Worm (Caenorhabditis elegans) whole organism, young adult: ENCODE data around the gene F32D8.5.

Experiments
- B0035.1 ChIP-seq: sonication (generic microtip); optimal IDR thresholded peaks from 2 replicates; lab custom pipeline; 2016; ENCODE audit warnings: missing genetic modification characterization, mild to moderate bottlenecking, missing compliant biosample characterization, missing genotype, missing genetic modification reagents
- B0261.1 ChIP-seq: sonication (generic microtip); optimal IDR thresholded peaks from 2 replicates; lab custom pipeline; 2016; ENCODE audit warnings: mild to moderate bottlenecking, missing genetic modification characterization, moderate library complexity, missing compliant biosample characterization
- B0336.3 ChIP-seq: fragments of 200-800 bp; sonication (Bioruptor generic); IDR thresholded peaks from 2 replicates; pipeline ENCODE4 v1.3.6; 2022; ENCODE audit warnings: missing genetic modification characterization, missing compliant biosample characterization
- C17E4.6 ChIP-seq: fragments of 200-800 bp; sonication (Bioruptor generic); IDR thresholded peaks from 2 replicates; pipeline ENCODE4 v1.3.6; 2022; ENCODE audit warnings: missing genetic modification reagents, missing genetic modification characterization, missing compliant biosample characterization
- F22D6.2 ChIP-seq: sonication (generic microtip); optimal IDR thresholded peaks from 2 replicates; lab custom pipeline; 2016; ENCODE audit warnings: mild to moderate bottlenecking, missing genetic modification characterization, missing compliant biosample characterization
- T26A5.8 ChIP-seq: sonication (generic microtip); optimal IDR thresholded peaks from 2 replicates; lab custom pipeline; 2016; ENCODE audit warnings: missing genetic modification characterization, missing compliant biosample characterization
- Y67H2A.10 ChIP-seq: fragments of 200-800 bp; sonication (Bioruptor generic); conservative IDR thresholded peaks from 2 replicates; pipeline ENCODE4 v1.3.6; 2022; ENCODE audit warnings: missing genetic modification reagents, missing genetic modification characterization, missing compliant biosample characterization
- ZK185.1 ChIP-seq: sonication (generic microtip); optimal IDR thresholded peaks from 2 replicates; lab custom pipeline; 2016; ENCODE audit warnings: mild to moderate bottlenecking, missing genetic modification characterization, missing compliant biosample characterization; ENCODE audit not compliant: poor library complexity, severe bottlenecking
- aptf-2 ChIP-seq: fragments of 200-800 bp; sonication (Bioruptor generic); conservative IDR thresholded peaks from 2 replicates; pipeline ENCODE4 v1.3.6; 2022; ENCODE audit warnings: missing genetic modification reagents, missing genetic modification characterization, missing compliant biosample characterization
- atf-7 ChIP-seq: sonication (generic microtip); optimal IDR thresholded peaks from 2 replicates; lab custom pipeline; 2017; ENCODE audit warnings: mild to moderate bottlenecking, missing genetic modification characterization, missing compliant biosample characterization
- attf-3 ChIP-seq: fragments of 200-800 bp; sonication (Bioruptor generic); conservative IDR thresholded peaks from 2 replicates; pipeline ENCODE4 v1.3.6; 2022; ENCODE audit warnings: missing genetic modification reagents, missing genetic modification characterization, missing compliant biosample characterization
- attf-5 ChIP-seq: fragments of 200-800 bp; sonication (Bioruptor generic); optimal IDR thresholded peaks from 2 replicates; lab custom pipeline; 2018; ENCODE audit warnings: mild to moderate bottlenecking, missing genetic modification characterization, missing compliant biosample characterization
- bed-2 ChIP-seq: fragments of 200-800 bp; sonication (Bioruptor generic); IDR thresholded peaks from 2 replicates; pipeline ENCODE4 v1.3.6; 2022; ENCODE audit warnings: missing genetic modification reagents, missing genetic modification characterization, missing compliant biosample characterization
- ceh-91 ChIP-seq: fragments of 200-800 bp; sonication (Bioruptor generic); IDR thresholded peaks from 2 replicates; pipeline ENCODE4 v1.3.6; 2022; ENCODE audit warnings: missing genetic modification reagents, missing genetic modification characterization, missing compliant biosample characterization
- chd-7 ChIP-seq: sonication (generic microtip); optimal IDR thresholded peaks from 2 replicates; lab custom pipeline; 2016; ENCODE audit warnings: mild to moderate bottlenecking, missing genetic modification characterization, moderate library complexity, missing compliant biosample characterization
- dox-1 ChIP-seq: fragments of 200-800 bp; sonication (Bioruptor generic); IDR thresholded peaks from 2 replicates; pipeline ENCODE4 v1.3.6; 2022; ENCODE audit warnings: missing genetic modification reagents, missing genetic modification characterization, missing compliant biosample characterization
- dpff-1 ChIP-seq: sonication (generic microtip); optimal IDR thresholded peaks from 2 replicates; lab custom pipeline; 2017; ENCODE audit warnings: mild to moderate bottlenecking, missing genetic modification characterization, missing compliant biosample characterization
- egl-44 ChIP-seq: fragments of 200-800 bp; sonication (Bioruptor generic); IDR thresholded peaks from 2 replicates; pipeline ENCODE4 v1.3.6; 2022; ENCODE audit warnings: missing genetic modification reagents, missing genetic modification characterization, missing compliant biosample characterization
- gei-17 ChIP-seq: fragments of 200-800 bp; sonication (Bioruptor generic); optimal IDR thresholded peaks from 2 replicates; lab custom pipeline; 2018; ENCODE audit warnings: mild to moderate bottlenecking, missing genetic modification characterization, missing compliant biosample characterization
- hlh-12 ChIP-seq: sonication (generic microtip); optimal IDR thresholded peaks from 2 replicates; lab custom pipeline; 2016; ENCODE audit warnings: missing genetic modification characterization, missing compliant biosample characterization
- let-607 ChIP-seq, 2 experiments: fragments of 200-800 bp in 1 of 2; sonication (Bioruptor generic) in 1 of 2; sonication (generic microtip) in 1 of 2; optimal IDR thresholded peaks; 2 replicates each; lab custom pipeline; 2016 to 2018; ENCODE audit warnings: mild to moderate bottlenecking in 2 of 2, missing compliant biosample characterization in 2 of 2, missing genetic modification characterization in 2 of 2, moderate library complexity in 2 of 2, missing genotype in 1 of 2
- lin-26 ChIP-seq: fragments of 200-800 bp; sonication (Bioruptor generic); IDR thresholded peaks from 2 replicates; pipeline ENCODE4 v1.3.6; 2022; ENCODE audit warnings: missing genetic modification reagents, missing genetic modification characterization, missing compliant biosample characterization
- lin-54 ChIP-seq: fragments of 200-800 bp; sonication (Bioruptor generic); optimal IDR thresholded peaks from 2 replicates; lab custom pipeline; 2018; ENCODE audit warnings: mild to moderate bottlenecking, missing genetic modification characterization, missing compliant biosample characterization
- lsy-27 ChIP-seq: sonication (generic microtip); optimal IDR thresholded peaks from 2 replicates; lab custom pipeline; 2017; ENCODE audit warnings: missing genetic modification characterization, mild to moderate bottlenecking, missing compliant biosample characterization, antibody characterized with exemption, missing genotype, borderline replicate concordance; ENCODE audit not compliant: insufficient read depth
- madf-3 ChIP-seq: fragments of 200-800 bp; sonication (Bioruptor generic); IDR thresholded peaks from 2 replicates; pipeline ENCODE4 v1.3.6; 2022; ENCODE audit warnings: missing genetic modification reagents, missing genetic modification characterization, missing compliant biosample characterization
- mxl-1 ChIP-seq: sonication (generic microtip); optimal IDR thresholded peaks from 2 replicates; lab custom pipeline; 2016; ENCODE audit warnings: missing genetic modification characterization, missing compliant biosample characterization
- nhr-179 ChIP-seq: sonication (generic microtip); optimal IDR thresholded peaks from 2 replicates; lab custom pipeline; 2016; ENCODE audit warnings: mild to moderate bottlenecking, missing genetic modification characterization, missing compliant biosample characterization
- pha-4 ChIP-seq: fragments of 150-350 bp; sonication (generic microtip); optimal IDR thresholded peaks from 2 replicates; lab custom pipeline; 2014; ENCODE audit warnings: missing biosample characterization, missing genetic modification reagents, missing genetic modification characterization
- rec-8 ChIP-seq, 2 experiments: sonication (generic microtip); optimal IDR thresholded peaks; 2 replicates each; lab custom pipeline; 2016; ENCODE audit warnings: mild to moderate bottlenecking in 2 of 2, missing genetic modification characterization in 2 of 2, missing genetic modification reagents in 2 of 2, missing genotype in 2 of 2, missing biosample characterization in 1 of 2, missing compliant biosample characterization in 1 of 2, moderate library complexity in 1 of 2
- sdz-38 ChIP-seq: sonication (generic microtip); optimal IDR thresholded peaks from 2 replicates; lab custom pipeline; 2016; ENCODE audit warnings: missing genotype, missing genetic modification characterization, missing compliant biosample characterization
- snpc-1.3 ChIP-seq: sonication (generic microtip); optimal IDR thresholded peaks from 2 replicates; lab custom pipeline; 2017; ENCODE audit warnings: missing genetic modification characterization, mild to moderate bottlenecking, missing compliant biosample characterization, antibody characterized with exemption, moderate library complexity, missing genotype, missing genetic modification reagents; ENCODE audit not compliant: insufficient read depth
- somi-1 ChIP-seq: fragments of 200-800 bp; sonication (Bioruptor generic); optimal IDR thresholded peaks from 2 replicates; lab custom pipeline; 2018; ENCODE audit warnings: mild to moderate bottlenecking, missing genetic modification characterization, missing compliant biosample characterization
- sptf-2 ChIP-seq: fragments of 200-800 bp; sonication (Bioruptor generic); optimal IDR thresholded peaks from 2 replicates; lab custom pipeline; 2018; ENCODE audit warnings: mild to moderate bottlenecking, missing genetic modification characterization, missing compliant biosample characterization
- tbx-9 ChIP-seq: sonication (generic microtip); optimal IDR thresholded peaks from 2 replicates; lab custom pipeline; 2016; ENCODE audit warnings: borderline replicate concordance, missing genetic modification characterization, inconsistent platforms, missing compliant biosample characterization
- tlf-1 ChIP-seq: fragments of 200-800 bp; sonication (Bioruptor generic); optimal IDR thresholded peaks from 2 replicates; lab custom pipeline; 2018; ENCODE audit warnings: mild to moderate bottlenecking, missing genetic modification characterization, missing compliant biosample characterization
- ztf-25 ChIP-seq: fragments of 200-800 bp; sonication (Bioruptor generic); IDR thresholded peaks from 2 replicates; pipeline ENCODE4 v1.3.6; 2022; ENCODE audit warnings: missing genetic modification reagents, missing genetic modification characterization, missing compliant biosample characterization

Gene F32D8.5

ce11 chrV:10871457-10871861 lies 23.1 kb upstream of the F32D8.5 start (continued):
- TF ChIP-seq atf-7 (tag; lab: Kevin White, UChicago) (peak; percentile 19), dox-1 (peak; percentile 72), bed-2 (GFP tag; lab: Robert Waterston, UW) (peak; percentile 48; the same call in 1 of the 2 replicates), chd-7 (peak; percentile 77), nhr-179 (tag; lab: Kevin White, UChicago) (no peak)

- no peak for TF ChIP-seq gei-17
- no peak for TF ChIP-seq attf-5 (GFP tag; lab: Kevin White, UChicago)
- no peak for TF ChIP-seq sdz-38 (tag; lab: Kevin White, UChicago)
- TF ChIP-seq B0336.3 = no peak
- no peak for TF ChIP-seq egl-44 (GFP tag; lab: Robert Waterston, UW)
- TF ChIP-seq mxl-1 (tag; lab: Kevin White, UChicago) = no peak
- no peak for TF ChIP-seq hlh-12 (tag; lab: Kevin White, UChicago)
- TF ChIP-seq rec-8 (tag; optimal IDR thresholded peaks at IDR 0.05; lab: Kevin White, UChicago) = no peak
- no peak for TF ChIP-seq T26A5.8 (tag; lab: Kevin White, UChicago)
- no peak for TF ChIP-seq ceh-91 (GFP tag; lab: Robert Waterston, UW)
- TF ChIP-seq somi-1 = no peak
- TF ChIP-seq ZK185.1 (tag; lab: Kevin White, UChicago) = no peak
- TF ChIP-seq pha-4 = no peak
- no peak for TF ChIP-seq madf-3 (GFP tag; lab: Robert Waterston, UW)
- no peak for TF ChIP-seq Y67H2A.10 (GFP tag; lab: Robert Waterston, UW)
- no peak for TF ChIP-seq sptf-2
Observed at ce11 chrV:10873190-10873589, 21.4 kb upstream of the F32D8.5 start.

ce11 chrV:10874938-10875599 lies 19.5 kb upstream of the F32D8.5 start:
- TF ChIP-seq B0261.1 (tag; lab: Kevin White, UChicago) (no peak), attf-3 (GFP tag; lab: Robert Waterston, UW) (no peak), lin-54 (GFP tag; lab: Kevin White, UChicago) (no peak), C17E4.6 (GFP tag; lab: Robert Waterston, UW) (no peak), aptf-2 (GFP tag; lab: Robert Waterston, UW) (no peak), snpc-1.3 (no peak), let-607 (tag; optimal IDR thresholded peaks at IDR 0.05; lab: Kevin White, UChicago) (no peak), tlf-1 (no peak), ztf-25 (GFP tag; lab: Robert Waterston, UW) (no peak), lin-26 (GFP tag; lab: Robert Waterston, UW) (no peak), tbx-9 (tag; lab: Kevin White, UChicago) (no peak), lsy-27 (no peak), dpff-1 (tag; lab: Kevin White, UChicago) (no peak), B0035.1 (tag; lab: Kevin White, UChicago) (no peak), F22D6.2 (no peak), somi-1 (no peak), rec-8 (tag; optimal IDR thresholded peaks at IDR 0.05; lab: Kevin White, UChicago) (no peak)
